Worm (Caenorhabditis elegans): ENCODE data around the gene serp-1.1.

DNA sequence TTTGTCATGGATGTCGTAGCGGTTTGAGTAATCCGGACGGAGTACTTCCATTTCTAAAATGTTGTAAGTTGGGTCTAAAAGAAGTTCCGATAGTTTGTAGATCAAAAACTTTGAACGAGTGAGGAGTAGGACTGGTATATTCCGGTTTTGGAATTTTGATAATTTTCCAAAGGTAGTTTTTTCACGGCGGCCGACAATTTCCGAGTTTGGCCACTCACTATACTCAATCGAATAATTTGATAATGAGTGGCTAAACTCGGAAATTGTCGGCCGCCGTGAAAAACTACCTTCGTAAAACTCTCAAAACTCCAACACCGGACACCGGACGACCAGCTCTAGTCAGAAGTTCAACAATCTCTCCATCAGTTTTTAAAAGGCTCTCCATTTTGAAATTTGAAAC lies 3.0 kb downstream of the serp-1.1 start:
- TF ChIP-seq nhr-76 (tag; optimal IDR thresholded peaks at IDR 0.05) = no peak
- no peak for TF ChIP-seq fkh-10 (GFP tag; optimal IDR thresholded peaks at IDR 0.05)

Measured in whole organism, L4 larva.